Fruit fly (Drosophila melanogaster) whole organism, prepupa: ENCODE measurements around the gene Npc2h.

ENCODE experiments used
- CG10631 ChIP-seq: fragments of 200-800 bp; sonication (Bioruptor generic); optimal IDR thresholded peaks from 2 replicates; lab custom pipeline; 2016; ENCODE audit warnings: missing biosample characterization, missing genetic modification characterization
- CG10669 ChIP-seq: fragments of 200-800 bp; sonication (Bioruptor generic); optimal IDR thresholded peaks from 3 replicates; lab custom pipeline; 2018; ENCODE audit warnings: missing biosample characterization, mild to moderate bottlenecking, missing genetic modification characterization, moderate library complexity
- CG15336 ChIP-seq: fragments of 200-800 bp; sonication (Bioruptor generic); IDR thresholded peaks from 2 replicates; pipeline ENCODE4 v1.3.6; 2022; ENCODE audit warnings: missing biosample characterization, missing genetic modification characterization
- CG6276 ChIP-seq: fragments of 200-800 bp; sonication (Bioruptor generic); optimal IDR thresholded peaks from 2 replicates; lab custom pipeline; 2017; ENCODE audit warnings: missing biosample characterization, mild to moderate bottlenecking, missing genetic modification characterization
- CG6808 ChIP-seq: fragments of 200-800 bp; sonication (Bioruptor generic); optimal IDR thresholded peaks from 3 replicates; lab custom pipeline; 2017; ENCODE audit warnings: missing biosample characterization, missing genetic modification characterization, mild to moderate bottlenecking, moderate library complexity, missing genetic modification reagents
- CG8119 ChIP-seq: fragments of 200-800 bp; sonication (Bioruptor generic); IDR thresholded peaks from 3 replicates; pipeline ENCODE4 v1.3.6; 2022; ENCODE audit warnings: missing biosample characterization, missing genetic modification characterization
- Eip75B ChIP-seq: fragments of 200-800 bp; sonication (Bioruptor generic); optimal IDR thresholded peaks from 3 replicates; lab custom pipeline; 2016; ENCODE audit warnings: missing biosample characterization, missing genetic modification characterization
- Hr38 ChIP-seq: sonication (Bioruptor generic); optimal IDR thresholded peaks from 2 replicates; lab custom pipeline; 2016; ENCODE audit warnings: missing biosample characterization, missing genetic modification characterization
- lz ChIP-seq: fragments of 200-800 bp; sonication (Bioruptor generic); optimal IDR thresholded peaks from 3 replicates; lab custom pipeline; 2016; ENCODE audit warnings: missing biosample characterization, missing genetic modification characterization
- svp ChIP-seq: fragments of 200-800 bp; sonication (Bioruptor generic); peaks from one replicate; lab custom pipeline; 2016; ENCODE audit warnings: missing biosample characterization, missing genetic modification characterization
- topi ChIP-seq: fragments of 200-800 bp; sonication (Bioruptor generic); optimal IDR thresholded peaks from 3 replicates; lab custom pipeline; 2016; ENCODE audit warnings: missing biosample characterization, missing genetic modification characterization

The Npc2h gene

DNA sequence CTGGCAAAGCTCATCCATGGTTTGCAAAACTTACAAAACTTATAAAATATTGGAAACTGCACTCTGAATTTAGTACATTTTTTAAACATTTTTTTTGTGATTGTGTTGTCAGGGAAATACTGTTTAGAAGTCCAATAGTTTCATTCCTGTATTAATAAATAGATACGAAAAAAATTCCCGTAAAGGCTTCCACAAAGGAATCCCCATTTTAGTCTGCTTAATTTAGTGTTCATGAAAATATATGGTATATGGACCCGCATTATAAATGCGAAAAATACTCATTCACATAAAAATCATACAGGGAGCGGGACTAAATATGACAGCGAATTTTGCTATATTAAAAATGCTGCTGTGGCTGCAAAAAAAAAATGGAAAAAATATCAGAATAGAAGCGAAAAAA, 40.1 kb downstream of the Npc2h start, which contains the start of gene CG31010:
CG31010 (minus strand) TSS at position 101 of the 400 bp plus-strand sequence.
- TF ChIP-seq CG10631 (GFP tag; lab: Kevin White, UChicago) (no peak), CG10669 (no peak), CG6808 (no peak), Hr38 (GFP tag; lab: Kevin White, UChicago) (no peak)

DNA sequence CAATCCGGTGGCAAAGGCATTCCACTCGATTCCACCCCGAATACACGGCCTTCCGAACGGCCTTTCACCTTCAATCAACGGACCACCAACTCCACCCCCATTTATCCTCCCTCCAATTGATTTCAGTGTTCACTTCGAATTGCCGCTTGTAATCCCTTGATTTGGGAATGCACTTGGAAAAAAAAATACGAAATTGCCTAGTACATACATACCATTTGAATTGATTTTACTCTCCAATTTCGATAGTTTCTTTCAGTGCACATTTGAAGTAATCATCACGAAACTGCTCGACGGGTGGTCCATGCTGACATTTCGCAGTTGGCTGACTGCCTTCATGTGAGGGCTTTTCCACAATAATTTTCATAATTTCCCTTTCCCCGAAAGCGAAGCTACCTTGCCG, 46.9 kb downstream of the Npc2h start:
- TF ChIP-seq svp (GFP tag; lab: Kevin White, UChicago) (peak; percentile 60), Eip75B (GFP tag; lab: Kevin White, UChicago) (no peak)

DNA sequence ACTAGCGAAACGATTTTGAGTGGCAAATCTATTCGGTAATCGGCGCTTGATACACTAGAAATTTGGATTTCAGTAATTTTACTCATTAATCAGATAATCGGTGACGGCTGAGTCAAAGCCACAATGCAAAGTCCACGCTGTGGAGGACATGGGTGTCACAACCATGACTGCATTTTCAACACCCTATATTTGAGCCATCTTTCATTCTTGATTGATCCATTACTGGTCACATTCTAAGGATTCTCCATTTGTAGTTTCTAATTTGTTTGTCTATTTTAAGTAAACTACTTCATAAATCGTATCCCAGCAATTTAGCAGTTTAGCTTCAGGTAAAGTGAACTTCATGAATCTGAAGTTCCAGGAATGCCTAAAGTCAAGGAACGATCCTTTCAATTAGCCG, 49.1 kb downstream of the Npc2h start, which contains the start of gene Pka-C2:
Pka-C2 (minus strand) TSS at position 101 of the 400 bp plus-strand sequence.
- TF ChIP-seq topi (GFP tag; lab: Kevin White, UChicago) (no peak), CG15336 (GFP tag; lab: Robert Waterston, UW) (no peak), CG6276 (GFP tag; lab: Kevin White, UChicago) (no peak), lz (GFP tag; lab: Kevin White, UChicago) (no peak), CG8119 (GFP tag; lab: Robert Waterston, UW) (no peak)
- TF ChIP-seq, all 60 proteins: peak for 0
